Worm (Caenorhabditis elegans) whole organism, young adult: Measurements from ENCODE around the gene Y39B6A.33.

Source experiments
- B0261.1 ChIP-seq: sonication (generic microtip); optimal IDR thresholded peaks from 2 replicates; lab custom pipeline; 2016; ENCODE audit warnings: mild to moderate bottlenecking, missing genetic modification characterization, moderate library complexity, missing compliant biosample characterization
- C17E4.6 ChIP-seq: fragments of 200-800 bp; sonication (Bioruptor generic); IDR thresholded peaks from 2 replicates; pipeline ENCODE4 v1.3.6; 2022; ENCODE audit warnings: missing genetic modification reagents, missing genetic modification characterization, missing compliant biosample characterization
- D2030.7 ChIP-seq: fragments of 200-800 bp; sonication (Bioruptor generic); IDR thresholded peaks from 2 replicates; pipeline ENCODE4 v1.3.6; 2022; ENCODE audit warnings: missing genetic modification reagents, missing genetic modification characterization, missing compliant biosample characterization
- F37B4.10 ChIP-seq: fragments of 200-800 bp; sonication (Bioruptor generic); IDR thresholded peaks from 2 replicates; pipeline ENCODE4 v1.3.6; 2022; ENCODE audit warnings: missing genetic modification characterization, missing compliant biosample characterization
- F39B2.1 ChIP-seq: fragments of 200-800 bp; sonication (Bioruptor generic); IDR thresholded peaks from 2 replicates; pipeline ENCODE4 v1.3.6; 2022; ENCODE audit warnings: missing genetic modification reagents, missing genetic modification characterization, missing compliant biosample characterization
- F57A8.1 ChIP-seq: fragments of 200-800 bp; sonication (Bioruptor generic); optimal IDR thresholded peaks from 2 replicates; lab custom pipeline; 2018; ENCODE audit warnings: mild to moderate bottlenecking, missing genetic modification characterization, moderate library complexity, missing compliant biosample characterization
- K12H6.12 ChIP-seq: fragments of 200-800 bp; sonication (Bioruptor generic); optimal IDR thresholded peaks from 2 replicates; lab custom pipeline; 2018; ENCODE audit warnings: mild to moderate bottlenecking, missing genetic modification characterization, missing compliant biosample characterization
- T07F8.4 ChIP-seq: sonication (generic microtip); optimal IDR thresholded peaks from 2 replicates; lab custom pipeline; 2016; ENCODE audit warnings: mild to moderate bottlenecking, missing genetic modification characterization, moderate library complexity, missing compliant biosample characterization
- Y53F4B.3 ChIP-seq: fragments of 200-800 bp; sonication (Bioruptor generic); IDR thresholded peaks from 2 replicates; pipeline ENCODE4 v1.3.6; 2022; ENCODE audit warnings: missing genetic modification reagents, missing genetic modification characterization, missing compliant biosample characterization
- Y53G8AR.9 ChIP-seq: fragments of 200-800 bp; sonication (Bioruptor generic); conservative IDR thresholded peaks from 2 replicates; pipeline ENCODE4 v1.3.6; 2022; ENCODE audit warnings: missing genetic modification reagents, missing genetic modification characterization, missing compliant biosample characterization
- Y67H2A.10 ChIP-seq: fragments of 200-800 bp; sonication (Bioruptor generic); conservative IDR thresholded peaks from 2 replicates; pipeline ENCODE4 v1.3.6; 2022; ENCODE audit warnings: missing genetic modification reagents, missing genetic modification characterization, missing compliant biosample characterization
- Y79H2A.3 ChIP-seq: fragments of 200-800 bp; sonication (Bioruptor generic); conservative IDR thresholded peaks from 2 replicates; pipeline ENCODE4 v1.3.6; 2022; ENCODE audit warnings: missing genetic modification reagents, missing genetic modification characterization, missing compliant biosample characterization
- Y95B8A.8 ChIP-seq: fragments of 200-800 bp; sonication (Bioruptor generic); IDR thresholded peaks from 2 replicates; pipeline ENCODE4 v1.3.6; 2022; ENCODE audit warnings: missing genetic modification reagents, missing genetic modification characterization, missing compliant biosample characterization
- aptf-2 ChIP-seq: fragments of 200-800 bp; sonication (Bioruptor generic); conservative IDR thresholded peaks from 2 replicates; pipeline ENCODE4 v1.3.6; 2022; ENCODE audit warnings: missing genetic modification reagents, missing genetic modification characterization, missing compliant biosample characterization
- atf-7 ChIP-seq: sonication (generic microtip); optimal IDR thresholded peaks from 2 replicates; lab custom pipeline; 2017; ENCODE audit warnings: mild to moderate bottlenecking, missing genetic modification characterization, missing compliant biosample characterization
- attf-3 ChIP-seq: fragments of 200-800 bp; sonication (Bioruptor generic); conservative IDR thresholded peaks from 2 replicates; pipeline ENCODE4 v1.3.6; 2022; ENCODE audit warnings: missing genetic modification reagents, missing genetic modification characterization, missing compliant biosample characterization
- attf-5 ChIP-seq: fragments of 200-800 bp; sonication (Bioruptor generic); optimal IDR thresholded peaks from 2 replicates; lab custom pipeline; 2018; ENCODE audit warnings: mild to moderate bottlenecking, missing genetic modification characterization, missing compliant biosample characterization
- cebp-1 ChIP-seq, 2 experiments: fragments of 200-800 bp in 1 of 2; sonication (Bioruptor generic) in 1 of 2; sonication (generic microtip) in 1 of 2; IDR thresholded peaks in 1 of 2; optimal IDR thresholded peaks in 1 of 2; 2 replicates each; pipeline versions ENCODE4 v1.3.6 to Lab custom; 2017 to 2022; ENCODE audit warnings: missing compliant biosample characterization in 2 of 2, missing genetic modification characterization in 2 of 2, mild to moderate bottlenecking in 1 of 2, missing genetic modification reagents in 1 of 2, moderate library complexity in 1 of 2
- ceh-100 ChIP-seq: fragments of 200-800 bp; sonication (Bioruptor generic); IDR thresholded peaks from 2 replicates; pipeline ENCODE4 v1.3.6; 2022; ENCODE audit warnings: missing genetic modification reagents, missing genetic modification characterization, missing compliant biosample characterization
- ceh-40 ChIP-seq: fragments of 200-800 bp; sonication (Bioruptor generic); IDR thresholded peaks from 2 replicates; pipeline ENCODE4 v1.3.6; 2022; ENCODE audit warnings: missing genetic modification characterization, missing compliant biosample characterization
- dox-1 ChIP-seq: fragments of 200-800 bp; sonication (Bioruptor generic); IDR thresholded peaks from 2 replicates; pipeline ENCODE4 v1.3.6; 2022; ENCODE audit warnings: missing genetic modification reagents, missing genetic modification characterization, missing compliant biosample characterization
- egl-18 ChIP-seq: fragments of 200-800 bp; sonication (Bioruptor generic); IDR thresholded peaks from 2 replicates; pipeline ENCODE4 v1.3.6; 2022; ENCODE audit warnings: missing genetic modification reagents, missing genetic modification characterization, missing compliant biosample characterization
- him-1 ChIP-seq: sonication (generic microtip); optimal IDR thresholded peaks from 2 replicates; lab custom pipeline; 2016; ENCODE audit warnings: missing genotype, missing genetic modification reagents, missing genetic modification characterization, missing compliant biosample characterization
- hmg-20 ChIP-seq: fragments of 200-800 bp; sonication (Bioruptor generic); IDR thresholded peaks from 2 replicates; pipeline ENCODE4 v1.3.6; 2022; ENCODE audit warnings: missing genetic modification reagents, missing genetic modification characterization, missing compliant biosample characterization
- hrde-1 ChIP-seq: sonication (generic microtip); optimal IDR thresholded peaks from 2 replicates; lab custom pipeline; 2016; ENCODE audit warnings: missing genetic modification characterization, mild to moderate bottlenecking, missing compliant biosample characterization, moderate library complexity, missing genotype, missing genetic modification reagents, borderline replicate concordance
- hsf-1 ChIP-seq: fragments of 200-800 bp; sonication (Bioruptor generic); IDR thresholded peaks from 2 replicates; pipeline ENCODE4 v1.3.6; 2022; ENCODE audit warnings: missing genetic modification reagents, missing genetic modification characterization, missing compliant biosample characterization
- let-607 ChIP-seq, 2 experiments: fragments of 200-800 bp in 1 of 2; sonication (Bioruptor generic) in 1 of 2; sonication (generic microtip) in 1 of 2; optimal IDR thresholded peaks; 2 replicates each; lab custom pipeline; 2016 to 2018; ENCODE audit warnings: mild to moderate bottlenecking in 2 of 2, missing compliant biosample characterization in 2 of 2, missing genetic modification characterization in 2 of 2, moderate library complexity in 2 of 2, missing genotype in 1 of 2
- lin-26 ChIP-seq: fragments of 200-800 bp; sonication (Bioruptor generic); IDR thresholded peaks from 2 replicates; pipeline ENCODE4 v1.3.6; 2022; ENCODE audit warnings: missing genetic modification reagents, missing genetic modification characterization, missing compliant biosample characterization
- lir-1 ChIP-seq: fragments of 200-800 bp; sonication (Bioruptor generic); conservative IDR thresholded peaks from 2 replicates; pipeline ENCODE4 v1.3.6; 2022; ENCODE audit warnings: missing genetic modification reagents, missing genetic modification characterization, missing compliant biosample characterization
- madf-10 ChIP-seq: sonication (generic microtip); optimal IDR thresholded peaks from 2 replicates; lab custom pipeline; 2016; ENCODE audit warnings: mild to moderate bottlenecking, missing genetic modification characterization, missing compliant biosample characterization
- nfya-1 ChIP-seq: sonication (generic microtip); optimal IDR thresholded peaks from 2 replicates; lab custom pipeline; 2017; ENCODE audit warnings: antibody characterized with exemption, missing compliant biosample characterization, missing genetic modification characterization, borderline replicate concordance; ENCODE audit not compliant: insufficient read depth
- nhr-179 ChIP-seq: sonication (generic microtip); optimal IDR thresholded peaks from 2 replicates; lab custom pipeline; 2016; ENCODE audit warnings: mild to moderate bottlenecking, missing genetic modification characterization, missing compliant biosample characterization
- nhr-27 ChIP-seq: fragments of 200-800 bp; sonication (Bioruptor generic); optimal IDR thresholded peaks from 2 replicates; lab custom pipeline; 2018; ENCODE audit warnings: mild to moderate bottlenecking, missing genetic modification characterization, moderate library complexity, missing compliant biosample characterization
- nhr-80 ChIP-seq: sonication (generic microtip); optimal IDR thresholded peaks from 2 replicates; lab custom pipeline; 2016; ENCODE audit warnings: missing genetic modification characterization, missing compliant biosample characterization
- nhr-90 ChIP-seq: sonication (generic microtip); optimal IDR thresholded peaks from 2 replicates; lab custom pipeline; 2016; ENCODE audit warnings: missing genotype, mild to moderate bottlenecking, missing genetic modification characterization, missing compliant biosample characterization
- rcor-1 ChIP-seq: fragments of 200-800 bp; sonication (Bioruptor generic); IDR thresholded peaks from 2 replicates; pipeline ENCODE4 v1.3.6; 2022; ENCODE audit warnings: missing genetic modification reagents, missing genetic modification characterization, missing compliant biosample characterization
- rpc-1 ChIP-seq, 2 experiments: fragments of 150-350 bp in 1 of 2; sonication (generic microtip) in 1 of 2; optimal IDR thresholded peaks; 2 replicates each; lab custom pipeline; 2014 to 2018; ENCODE audit warnings: missing biosample characterization in 1 of 2, missing genetic modification characterization in 1 of 2, missing genetic modification reagents in 1 of 2, missing genotype in 1 of 2
- snpc-1.3 ChIP-seq: sonication (generic microtip); optimal IDR thresholded peaks from 2 replicates; lab custom pipeline; 2017; ENCODE audit warnings: missing genetic modification characterization, mild to moderate bottlenecking, missing compliant biosample characterization, antibody characterized with exemption, moderate library complexity, missing genotype, missing genetic modification reagents; ENCODE audit not compliant: insufficient read depth
- somi-1 ChIP-seq: fragments of 200-800 bp; sonication (Bioruptor generic); optimal IDR thresholded peaks from 2 replicates; lab custom pipeline; 2018; ENCODE audit warnings: mild to moderate bottlenecking, missing genetic modification characterization, missing compliant biosample characterization
- sptf-2 ChIP-seq: fragments of 200-800 bp; sonication (Bioruptor generic); optimal IDR thresholded peaks from 2 replicates; lab custom pipeline; 2018; ENCODE audit warnings: mild to moderate bottlenecking, missing genetic modification characterization, missing compliant biosample characterization
- tbp1 ChIP-seq: fragments of 200-800 bp; sonication (Bioruptor generic); optimal IDR thresholded peaks from 2 replicates; lab custom pipeline; 2018; ENCODE audit warnings: mild to moderate bottlenecking, missing genetic modification characterization, missing compliant biosample characterization
- unc-130 ChIP-seq: sonication (generic microtip); optimal IDR thresholded peaks from 2 replicates; lab custom pipeline; 2016; ENCODE audit warnings: missing genetic modification reagents, missing genetic modification characterization, missing compliant biosample characterization
- unc-62 ChIP-seq: fragments of 150-350 bp; optimal IDR thresholded peaks from 2 replicates; lab custom pipeline; 2014; ENCODE audit warnings: missing biosample characterization, missing genetic modification reagents, missing genetic modification characterization
- zfh-2 ChIP-seq: fragments of 200-800 bp; sonication (Bioruptor generic); conservative IDR thresholded peaks from 2 replicates; pipeline ENCODE4 v1.3.6; 2022; ENCODE audit warnings: missing genetic modification reagents, missing genetic modification characterization, missing compliant biosample characterization
- zim-3 ChIP-seq: sonication (generic microtip); optimal IDR thresholded peaks from 2 replicates; lab custom pipeline; 2017; ENCODE audit warnings: mild to moderate bottlenecking, missing genetic modification characterization, moderate library complexity, missing compliant biosample characterization
- ztf-6 ChIP-seq: fragments of 200-800 bp; sonication (Bioruptor generic); IDR thresholded peaks from 2 replicates; pipeline ENCODE4 v1.3.6; 2022; ENCODE audit warnings: missing genetic modification reagents, missing genetic modification characterization, missing compliant biosample characterization

The Y39B6A.33 gene

DNA sequence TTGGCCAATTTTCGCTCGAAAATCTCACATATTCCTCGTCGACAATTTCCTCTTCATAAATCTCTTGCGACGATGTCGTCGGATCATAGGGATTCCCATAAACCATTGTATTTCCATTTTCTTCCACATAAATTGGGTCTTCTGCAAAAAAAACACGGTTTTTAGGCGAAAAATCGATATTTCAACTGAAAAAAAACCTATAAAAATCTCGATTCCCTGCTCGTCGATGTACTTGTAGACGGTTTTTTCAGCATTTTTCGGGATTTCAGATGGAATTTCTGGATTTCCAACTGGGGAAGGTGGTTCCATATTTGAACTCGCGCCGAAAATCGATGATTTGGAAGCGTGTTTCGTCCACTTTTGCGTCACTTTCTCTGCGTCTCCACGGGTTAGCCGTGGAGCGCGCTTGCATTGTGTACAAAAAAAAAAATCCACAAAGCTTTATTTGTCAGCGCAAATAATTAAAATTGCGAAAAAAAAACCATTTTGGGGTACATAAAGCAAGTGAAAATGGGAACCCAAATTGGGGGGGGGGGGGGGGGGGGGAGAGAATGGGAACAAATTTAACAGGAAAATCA is 34.2 kb upstream of the Y39B6A.33 start, which contains the start of gene Y39B6A.43 (continued):
- peak; percentile 88 for TF ChIP-seq Y67H2A.10 (GFP tag; lab: Robert Waterston, UW)
- peak; percentile 93 for TF ChIP-seq egl-18 (GFP tag; lab: Robert Waterston, UW)
- TF ChIP-seq ceh-100 = peak; percentile 87
- TF ChIP-seq zim-3 (tag; lab: Kevin White, UChicago) = peak; percentile 94
- TF ChIP-seq hmg-20 (GFP tag; lab: Robert Waterston, UW) = peak; percentile 90
- TF ChIP-seq ceh-40 (GFP tag; lab: Robert Waterston, UW) = peak; percentile 58; the same call in 1 of the 2 replicates
- TF ChIP-seq atf-7 (tag; lab: Kevin White, UChicago) = peak; percentile 95
- TF ChIP-seq him-1 (tag; lab: Kevin White, UChicago) = peak; percentile 71
- peak; percentile 85 for TF ChIP-seq lin-26
- TF ChIP-seq T07F8.4 = no peak
- peak; percentile 94 for TF ChIP-seq C17E4.6 (GFP tag; lab: Robert Waterston, UW)
- TF ChIP-seq unc-130 = peak; percentile 83
- TF ChIP-seq hsf-1 = peak; percentile 86
- TF ChIP-seq snpc-1.3 = peak; percentile 91
- TF ChIP-seq Y79H2A.3 (GFP tag; lab: Robert Waterston, UW) = peak; percentile 97
- TF ChIP-seq Y53G8AR.9 (GFP tag; lab: Robert Waterston, UW) = peak; percentile 99
- TF ChIP-seq Y53F4B.3 = peak; percentile 88
- TF ChIP-seq Y95B8A.8 (GFP tag; lab: Robert Waterston, UW) = peak; percentile 98
- TF ChIP-seq D2030.7 (GFP tag; lab: Robert Waterston, UW) = peak; percentile 99
- peak; percentile 84 for TF ChIP-seq hrde-1 (tag; lab: Kevin White, UChicago)
- TF ChIP-seq ztf-6 (GFP tag; lab: Robert Waterston, UW) = peak; percentile 80; the same call in 1 of the 2 replicates
- peak; percentile 96 for TF ChIP-seq F37B4.10 (GFP tag; lab: Robert Waterston, UW)
- TF ChIP-seq let-607 (tag; optimal IDR thresholded peaks at IDR 0.05; lab: Kevin White, UChicago) = peak; percentile 82 to 87
- TF ChIP-seq F57A8.1 = peak; percentile 42
- peak; percentile 58; the same call in 1 of the 2 replicates for TF ChIP-seq aptf-2 (GFP tag; lab: Robert Waterston, UW)
- TF ChIP-seq attf-5 = peak; percentile 99
- peak; percentile 86 for TF ChIP-seq F39B2.1 (GFP tag; lab: Robert Waterston, UW)
- peak; percentile 83 for TF ChIP-seq cebp-1 (GFP tag; IDR thresholded peaks at IDR 0.05; lab: Robert Waterston, UW)
- TF ChIP-seq cebp-1 (tag; optimal IDR thresholded peaks at IDR 0.05; lab: Kevin White, UChicago) = peak; percentile 94
- peak; percentile 100 for TF ChIP-seq K12H6.12 (tag; lab: Kevin White, UChicago)
- peak; percentile 67 for TF ChIP-seq nhr-80 (tag; lab: Kevin White, UChicago)
- TF ChIP-seq unc-62 (GFP tag; lab: Kevin White, UChicago) = peak; percentile 62
- TF ChIP-seq somi-1 (GFP tag; lab: Kevin White, UChicago) = peak; percentile 87
- TF ChIP-seq nhr-27 (tag; lab: Kevin White, UChicago) = no peak
- no peak for TF ChIP-seq nfya-1 (tag; lab: Kevin White, UChicago)
- peak; percentile 88 for TF ChIP-seq zfh-2
- TF ChIP-seq sptf-2 = no peak
- TF ChIP-seq nhr-179 (tag; lab: Kevin White, UChicago) = no peak
- TF ChIP-seq lir-1 (GFP tag; lab: Robert Waterston, UW) = peak; percentile 97
- TF ChIP-seq tbp1 (GFP tag; lab: Kevin White, UChicago) = peak; percentile 79
- peak; percentile 49 for TF ChIP-seq B0261.1 (tag; lab: Kevin White, UChicago)
- TF ChIP-seq rpc-1 (optimal IDR thresholded peaks at IDR 0.05; lab: Kevin White, UChicago) = no peak
- peak; percentile 4 for TF ChIP-seq rpc-1 (tag; optimal IDR thresholded peaks at IDR 0.05; lab: Kevin White, UChicago)
- TF ChIP-seq dox-1 (GFP tag; lab: Robert Waterston, UW) = peak; percentile 99
- TF ChIP-seq attf-3 (GFP tag; lab: Robert Waterston, UW) = peak; percentile 87
- TF ChIP-seq nhr-90 = peak; percentile 59
- peak; percentile 98 for TF ChIP-seq rcor-1 (GFP tag; lab: Robert Waterston, UW)
- peak; percentile 88 for TF ChIP-seq madf-10 (tag; lab: Kevin White, UChicago)
